Worm (Caenorhabditis elegans): ENCODE measurements around the gene nap-1.

Gene nap-1

ce11 chrIV:8375381-8375780 is 3.7 kb downstream of the nap-1 start:
- TF ChIP-seq skn-1 (tag; optimal IDR thresholded peaks at IDR 0.05): peak; percentile 67
- peak; percentile 53 for TF ChIP-seq ztf-4 (tag; optimal IDR thresholded peaks at IDR 0.05)
- TF ChIP-seq egl-27 (tag; optimal IDR thresholded peaks at IDR 0.05): peak in 1 of 2 experiments; percentile 2
- TF ChIP-seq elt-2 (tag; optimal IDR thresholded peaks at IDR 0.05): peak; percentile 50
- peak; percentile 83 for TF ChIP-seq lin-14 (GFP tag; optimal IDR thresholded peaks at IDR 0.05)
- no peak for TF ChIP-seq ceh-90 (tag; optimal IDR thresholded peaks at IDR 0.05)
- TF ChIP-seq unc-86 (tag; optimal IDR thresholded peaks at IDR 0.05): peak; percentile 25
- TF ChIP-seq nhr-77 (tag; optimal IDR thresholded peaks at IDR 0.05): peak; percentile 83
- peak; percentile 88 for TF ChIP-seq swsn-7 (tag; optimal IDR thresholded peaks at IDR 0.05)
- no peak for TF ChIP-seq pqm-1 (tag; optimal IDR thresholded peaks at IDR 0.05)
- peak; percentile 94 for TF ChIP-seq mep-1 (tag; optimal IDR thresholded peaks at IDR 0.05)
- TF ChIP-seq F16B12.6 (tag; optimal IDR thresholded peaks at IDR 0.05): peak; percentile 20
- peak; percentile 82 for TF ChIP-seq nhr-19 (GFP tag; conservative IDR thresholded peaks at IDR 0.05)
- TF ChIP-seq isw-1 (GFP tag; IDR thresholded peaks at IDR 0.05): peak; percentile 48
- TF ChIP-seq nhr-71 (tag; optimal IDR thresholded peaks at IDR 0.05): peak; percentile 91
- peak; percentile 37 for TF ChIP-seq ceh-63 (GFP tag; optimal IDR thresholded peaks at IDR 0.05)
- TF ChIP-seq vab-15 (tag; optimal IDR thresholded peaks at IDR 0.05): peak; percentile 59
- peak; percentile 32 for TF ChIP-seq lin-15B (tag; optimal IDR thresholded peaks at IDR 0.05)
- TF ChIP-seq tlp-1 (tag; optimal IDR thresholded peaks at IDR 0.05): no peak
- peak; percentile 51 for TF ChIP-seq snpc-4 (tag; optimal IDR thresholded peaks at IDR 0.05)
- peak; percentile 55 for TF ChIP-seq egl-13 (tag; optimal IDR thresholded peaks at IDR 0.05)
- TF ChIP-seq efl-1 (optimal IDR thresholded peaks at IDR 0.05): peak; percentile 63 to 75
- peak; percentile 56 to 93 for TF ChIP-seq efl-1 (GFP tag; optimal IDR thresholded peaks at IDR 0.05 in 1 of 2)
- TF ChIP-seq hlh-17 (GFP tag; optimal IDR thresholded peaks at IDR 0.05; ENCODE audit: borderline replicate concordance): no peak
- peak; percentile 56 for TF ChIP-seq nhr-237 (tag; optimal IDR thresholded peaks at IDR 0.05)
- TF ChIP-seq irx-1 (tag; optimal IDR thresholded peaks at IDR 0.05): peak; percentile 76
- no peak for TF ChIP-seq fkh-4 (tag; optimal IDR thresholded peaks at IDR 0.05; ENCODE audit: borderline replicate concordance)
- TF ChIP-seq lir-3 (tag; optimal IDR thresholded peaks at IDR 0.05; ENCODE audit: poor library complexity): peak; percentile 61
- TF ChIP-seq fos-1 (tag; optimal IDR thresholded peaks at IDR 0.05): peak; percentile 44
- peak; percentile 73 for TF ChIP-seq mab-9 (GFP tag; IDR thresholded peaks at IDR 0.05)
- TF ChIP-seq C04F5.9 (tag; optimal IDR thresholded peaks at IDR 0.05): peak; percentile 6
- peak; percentile 49 for TF ChIP-seq pax-3 (tag; optimal IDR thresholded peaks at IDR 0.05)
- TF ChIP-seq ceh-82 (tag; optimal IDR thresholded peaks at IDR 0.05): peak; percentile 48 to 88 (median 67)
- TF ChIP-seq nhr-85 (tag): peak; percentile 81
- peak; percentile 50 for TF ChIP-seq sox-4 (tag; optimal IDR thresholded peaks at IDR 0.05)
- peak; percentile 85 for TF ChIP-seq xbp-1 (tag; optimal IDR thresholded peaks at IDR 0.05)
- peak; percentile 82 for TF ChIP-seq rnt-1 (tag; optimal IDR thresholded peaks at IDR 0.05)
- peak in 1 of 2 experiments; percentile 82 for TF ChIP-seq mdl-1 (tag; optimal IDR thresholded peaks at IDR 0.05)
- no peak for TF ChIP-seq unc-62 (GFP tag; optimal IDR thresholded peaks at IDR 0.05)
- TF ChIP-seq dsc-1 (tag; optimal IDR thresholded peaks at IDR 0.05): peak; percentile 83
- no peak for TF ChIP-seq mef-2 (tag; optimal IDR thresholded peaks at IDR 0.05)
- TF ChIP-seq ceh-88 (GFP tag; IDR thresholded peaks at IDR 0.05): peak; percentile 63
- no peak for TF ChIP-seq nhr-12 (tag; optimal IDR thresholded peaks at IDR 0.05)
- peak in 2 of 6 experiments; percentile 52 to 55 for TF ChIP-seq elt-3 (tag; optimal IDR thresholded peaks at IDR 0.05)
- TF ChIP-seq C34B4.2 (tag; optimal IDR thresholded peaks at IDR 0.05): no peak
- 0 out of 2 replicates have a peak, but pooled peaks have one; percentile 11 for TF ChIP-seq grh-1 (GFP tag; IDR thresholded peaks at IDR 0.05)
- peak; percentile 85 for TF ChIP-seq nhr-47 (tag; optimal IDR thresholded peaks at IDR 0.05)
- peak; percentile 76 for TF ChIP-seq hpl-2 (GFP tag; optimal IDR thresholded peaks at IDR 0.05)
- TF ChIP-seq ztf-11 (tag; optimal IDR thresholded peaks at IDR 0.05): peak in 1 of 2 experiments; percentile 27
- peak; percentile 88 for TF ChIP-seq ama-1 (optimal IDR thresholded peaks at IDR 0.05)
- TF ChIP-seq lin-39 (tag; optimal IDR thresholded peaks at IDR 0.05): no peak
- no peak for TF ChIP-seq pag-3 (tag; optimal IDR thresholded peaks at IDR 0.05; ENCODE audit: borderline replicate concordance, insufficient read depth)
- TF ChIP-seq lin-13 (GFP tag; optimal IDR thresholded peaks at IDR 0.05): peak; percentile 80
